Worm (Caenorhabditis elegans) whole organism, L3 larva: ENCODE data around the gene ZK666.2.

ENCODE experiments used
- R02D3.7 ChIP-seq: fragments of 150-350 bp; optimal IDR thresholded peaks from 2 replicates; lab custom pipeline; 2014; ENCODE audit warnings: missing biosample characterization, missing genetic modification characterization
- aly-2 ChIP-seq: fragments of 150-350 bp; optimal IDR thresholded peaks from 2 replicates; lab custom pipeline; 2014; ENCODE audit warnings: missing biosample characterization, missing genetic modification characterization
- ama-1 ChIP-seq: fragments of 150-350 bp; optimal IDR thresholded peaks from 2 replicates; lab custom pipeline; 2018
- ceh-16 ChIP-seq: sonication (generic microtip); optimal IDR thresholded peaks from 2 replicates; lab custom pipeline; 2017; ENCODE audit warnings: missing biosample characterization, missing genetic modification characterization
- ceh-28 ChIP-seq: fragments of 150-350 bp; optimal IDR thresholded peaks from 2 replicates; lab custom pipeline; 2014; ENCODE audit warnings: missing biosample characterization, missing genetic modification reagents, missing genetic modification characterization
- ceh-9 ChIP-seq: sonication (generic microtip); optimal IDR thresholded peaks from 2 replicates; lab custom pipeline; 2018; ENCODE audit warnings: missing biosample characterization, missing genetic modification characterization
- daf-12 ChIP-seq: fragments of 150-350 bp; optimal IDR thresholded peaks from 2 replicates; lab custom pipeline; 2014; ENCODE audit warnings: missing biosample characterization, missing genetic modification reagents, missing genetic modification characterization
- egl-27 ChIP-seq: sonication (generic microtip); optimal IDR thresholded peaks from 4 replicates; lab custom pipeline; 2017; ENCODE audit warnings: missing biosample characterization, missing genetic modification reagents, missing genetic modification characterization
- elt-2 ChIP-seq: sonication (generic microtip); optimal IDR thresholded peaks from 2 replicates; lab custom pipeline; 2016; ENCODE audit warnings: missing genetic modification reagents, mild to moderate bottlenecking, missing genetic modification characterization, missing compliant biosample characterization
- elt-3 ChIP-seq, 3 experiments: fragments of 150-350 bp in 1 of 3; sonication (generic microtip) in 2 of 3; optimal IDR thresholded peaks; 2 replicates in 2 of 3; 4 replicates in 1 of 3; lab custom pipeline; 2014 to 2017; ENCODE audit warnings: missing biosample characterization in 3 of 3, missing genetic modification characterization in 3 of 3
- eor-1 ChIP-seq, 2 experiments: fragments of 150-350 bp; optimal IDR thresholded peaks; 2 replicates each; lab custom pipeline; 2014 to 2018; ENCODE audit warnings: missing biosample characterization in 2 of 2, missing genetic modification characterization in 2 of 2
- fkh-2 ChIP-seq: fragments of 150-350 bp; optimal IDR thresholded peaks from 2 replicates; lab custom pipeline; 2014; ENCODE audit warnings: missing biosample characterization, missing genetic modification reagents, missing genetic modification characterization
- fos-1 ChIP-seq: fragments of 150-350 bp; optimal IDR thresholded peaks from 2 replicates; lab custom pipeline; 2014; ENCODE audit warnings: missing biosample characterization, missing genetic modification characterization
- hmg-11 ChIP-seq: sonication (generic microtip); optimal IDR thresholded peaks from 2 replicates; lab custom pipeline; 2016; ENCODE audit warnings: missing genetic modification characterization, missing compliant biosample characterization
- jun-1 ChIP-seq: fragments of 150-350 bp; optimal IDR thresholded peaks from 2 replicates; lab custom pipeline; 2014; ENCODE audit warnings: missing biosample characterization, missing genetic modification reagents, missing genetic modification characterization
- lin-15B ChIP-seq: fragments of 150-350 bp; optimal IDR thresholded peaks from 2 replicates; lab custom pipeline; 2014; ENCODE audit warnings: missing biosample characterization, missing genetic modification characterization
- lin-39 ChIP-seq: fragments of 150-350 bp; optimal IDR thresholded peaks from 2 replicates; lab custom pipeline; 2018; ENCODE audit warnings: missing biosample characterization, missing genetic modification reagents, missing genetic modification characterization
- mdl-1 ChIP-seq: fragments of 150-350 bp; optimal IDR thresholded peaks from 2 replicates; lab custom pipeline; 2014; ENCODE audit warnings: missing biosample characterization, missing genetic modification characterization
- mml-1 ChIP-seq: fragments of 150-350 bp; sonication (generic microtip); optimal IDR thresholded peaks from 3 replicates; lab custom pipeline; 2014; ENCODE audit warnings: missing biosample characterization, missing genetic modification characterization
- nhr-11 ChIP-seq: fragments of 150-350 bp; optimal IDR thresholded peaks from 2 replicates; lab custom pipeline; 2014; ENCODE audit warnings: missing biosample characterization, missing genetic modification characterization
- nhr-12 ChIP-seq: fragments of 150-350 bp; optimal IDR thresholded peaks from 2 replicates; lab custom pipeline; 2014; ENCODE audit warnings: missing biosample characterization, missing genetic modification characterization
- nhr-25 ChIP-seq: sonication (generic microtip); optimal IDR thresholded peaks from 2 replicates; lab custom pipeline; 2017; ENCODE audit warnings: missing biosample characterization, missing genetic modification characterization
- nhr-28 ChIP-seq: fragments of 150-350 bp; optimal IDR thresholded peaks from 2 replicates; lab custom pipeline; 2014; ENCODE audit warnings: missing biosample characterization, missing genetic modification characterization
- nhr-43 ChIP-seq: sonication (generic microtip); optimal IDR thresholded peaks from 2 replicates; lab custom pipeline; 2016; ENCODE audit warnings: mild to moderate bottlenecking, missing genetic modification characterization, missing compliant biosample characterization; ENCODE audit not compliant: poor library complexity, severe bottlenecking
- nhr-76 ChIP-seq: fragments of 150-350 bp; sonication (generic microtip); optimal IDR thresholded peaks from 5 replicates; lab custom pipeline; 2014; ENCODE audit warnings: missing biosample characterization, missing genetic modification characterization
- nhr-77 ChIP-seq: fragments of 150-350 bp; optimal IDR thresholded peaks from 2 replicates; lab custom pipeline; 2014; ENCODE audit warnings: missing biosample characterization, missing genetic modification characterization
- pha-4 ChIP-seq: fragments of 150-350 bp; optimal IDR thresholded peaks from 2 replicates; lab custom pipeline; 2014; ENCODE audit warnings: missing biosample characterization, missing genetic modification reagents, missing genetic modification characterization
- pqm-1 ChIP-seq: fragments of 150-350 bp; optimal IDR thresholded peaks from 2 replicates; lab custom pipeline; 2017; ENCODE audit warnings: missing biosample characterization, missing genetic modification characterization, inconsistent platforms
- sea-2 ChIP-seq: fragments of 150-350 bp; sonication (generic microtip); optimal IDR thresholded peaks from 4 replicates; lab custom pipeline; 2014; ENCODE audit warnings: missing biosample characterization, missing genetic modification reagents, missing genetic modification characterization
- skn-1 ChIP-seq: fragments of 150-350 bp; optimal IDR thresholded peaks from 2 replicates; lab custom pipeline; 2014; ENCODE audit warnings: missing biosample characterization, missing genetic modification characterization
- tbx-2 ChIP-seq: sonication (generic microtip); optimal IDR thresholded peaks from 2 replicates; lab custom pipeline; 2016; ENCODE audit warnings: mild to moderate bottlenecking, missing genetic modification characterization, missing compliant biosample characterization
- unc-39 ChIP-seq: sonication (generic microtip); optimal IDR thresholded peaks from 4 replicates; lab custom pipeline; 2017; ENCODE audit warnings: missing biosample characterization, missing genetic modification characterization
- ztf-11 ChIP-seq: fragments of 150-350 bp; optimal IDR thresholded peaks from 2 replicates; lab custom pipeline; 2014; ENCODE audit warnings: missing biosample characterization, missing genetic modification characterization

Gene ZK666.2

DNA sequence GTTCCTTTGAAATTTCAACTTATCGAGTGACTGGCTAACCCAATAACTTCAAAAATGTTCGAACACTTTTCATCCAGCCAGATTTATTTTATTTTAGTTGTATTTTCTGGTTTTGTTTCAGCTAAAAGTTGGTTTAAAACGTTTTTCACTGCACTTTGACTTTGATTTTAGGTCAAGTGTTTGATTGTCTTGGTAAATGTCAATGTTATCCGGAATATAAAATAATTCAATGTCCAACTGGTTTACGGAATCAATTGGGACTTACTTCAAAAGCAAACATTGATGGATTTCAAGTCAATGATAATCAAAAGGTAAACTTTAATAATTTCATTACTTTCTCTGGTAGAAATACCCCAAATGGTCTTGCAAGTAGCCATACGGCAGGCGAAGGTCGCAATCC, 12.2 kb upstream of the ZK666.2 start:
- TF ChIP-seq fos-1 (tag; lab: Kevin White, UChicago): no peak
- no peak for TF ChIP-seq tbx-2 (tag; lab: Kevin White, UChicago)
- TF ChIP-seq elt-2 (tag; lab: Kevin White, UChicago): no peak
- TF ChIP-seq aly-2 (tag; lab: Kevin White, UChicago): no peak
- no peak for TF ChIP-seq sea-2 (GFP tag; lab: Kevin White, UChicago)
- TF ChIP-seq R02D3.7: no peak
- TF ChIP-seq ceh-16 (tag; lab: Kevin White, UChicago): no peak
- no peak for TF ChIP-seq hmg-11 (tag; lab: Kevin White, UChicago)
- no peak for TF ChIP-seq nhr-25 (tag; lab: Kevin White, UChicago)
- TF ChIP-seq nhr-77 (tag; lab: Kevin White, UChicago): no peak

DNA sequence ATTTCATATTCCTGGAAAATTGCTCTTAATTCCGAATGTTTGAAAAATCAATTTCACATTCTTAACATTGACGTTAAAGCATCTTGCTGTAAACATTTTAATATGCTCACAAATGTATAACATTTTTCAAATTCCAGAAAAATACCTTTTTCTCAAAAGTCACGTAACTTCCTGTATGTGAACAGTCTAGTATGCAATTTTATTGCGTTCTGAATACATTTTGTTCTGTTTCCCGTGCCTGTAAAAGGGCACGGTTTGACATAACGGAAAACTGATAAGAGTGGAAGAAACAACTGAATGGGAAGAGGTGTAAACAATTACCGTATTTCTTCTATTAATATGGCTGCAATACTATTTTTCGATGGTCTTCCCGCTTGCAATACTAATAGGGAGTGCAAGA, 11.2 kb upstream of the ZK666.2 start:
- TF ChIP-seq pqm-1 (tag; lab: Kevin White, UChicago): peak; percentile 48
- no peak for TF ChIP-seq fos-1 (tag; lab: Kevin White, UChicago)
- TF ChIP-seq elt-2 (tag; lab: Kevin White, UChicago): peak; percentile 67

DNA sequence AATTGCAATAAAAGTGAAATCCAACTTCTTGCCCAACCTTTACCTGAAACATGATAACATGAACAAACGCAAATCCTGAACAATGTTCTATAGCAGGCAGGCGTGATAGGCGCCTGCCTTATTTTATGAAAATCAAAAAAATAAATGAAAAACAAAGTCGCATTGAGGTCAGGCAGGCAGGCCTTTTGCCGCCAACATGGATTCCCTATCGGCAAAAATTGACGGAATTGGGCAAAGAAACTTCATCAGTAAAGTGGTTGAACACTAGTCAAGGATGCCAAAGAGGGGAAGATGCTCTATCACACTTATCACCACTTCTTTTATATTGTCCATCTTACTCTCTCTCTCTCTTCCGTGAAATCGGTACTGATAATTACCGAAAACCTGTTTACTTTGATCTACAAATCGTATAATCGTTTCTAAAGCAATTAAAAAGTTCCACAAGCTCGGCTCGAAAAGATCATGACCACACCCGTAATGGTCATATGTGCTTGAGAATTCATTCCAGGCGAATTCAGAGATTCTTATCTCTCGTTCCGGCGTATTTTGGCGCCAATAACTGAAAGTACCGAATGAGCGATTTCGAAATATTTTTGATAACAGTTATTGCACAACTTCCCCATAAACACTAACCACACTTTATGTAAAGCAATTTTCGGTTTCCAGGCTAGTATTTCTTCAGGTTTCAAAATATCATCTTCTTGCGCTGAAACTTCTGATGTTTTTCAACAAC, 10.3 kb upstream of the ZK666.2 start, which contains the start of the genes clec-60 and ZK666.11:
clec-60 (minus strand) TSS at position 51 of the 733 bp plus-strand sequence.
ZK666.11 (plus strand) TSS at position 699 of the 733 bp plus-strand sequence.
- TF ChIP-seq jun-1 (tag; lab: Kevin White, UChicago) (peak; percentile 7), nhr-11 (tag; lab: Kevin White, UChicago) (no peak), lin-39 (tag; lab: Kevin White, UChicago) (no peak), pqm-1 (tag; lab: Kevin White, UChicago) (peak; percentile 36), elt-2 (tag; lab: Kevin White, UChicago) (peak; percentile 57)

DNA sequence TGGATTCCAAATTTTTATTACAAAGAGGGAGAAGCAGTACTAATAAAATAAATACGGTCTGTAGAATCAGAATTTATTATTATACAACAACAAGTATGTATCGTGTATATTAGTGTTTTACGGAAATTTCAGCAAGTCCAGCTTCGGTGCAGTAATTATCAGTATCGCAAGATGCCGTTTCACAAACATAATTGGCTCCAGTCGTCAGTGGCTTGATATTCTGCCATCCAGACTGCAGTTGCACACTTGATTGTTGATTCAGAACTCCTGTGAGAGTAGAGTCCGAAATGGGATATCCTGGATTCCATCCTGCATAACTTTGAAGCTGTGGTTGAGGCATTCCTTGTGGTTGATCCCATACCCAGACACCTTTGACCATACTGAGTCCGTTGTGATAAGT, 8.4 kb upstream of the ZK666.2 start:
- TF ChIP-seq jun-1 (tag; lab: Kevin White, UChicago): no peak
- TF ChIP-seq aly-2 (tag; lab: Kevin White, UChicago): no peak
- no peak for TF ChIP-seq unc-39
- no peak for TF ChIP-seq ceh-28 (tag; lab: Kevin White, UChicago)
- no peak for TF ChIP-seq pqm-1 (tag; lab: Kevin White, UChicago)
- no peak for TF ChIP-seq sea-2 (GFP tag; lab: Kevin White, UChicago)
- TF ChIP-seq nhr-43 (tag; lab: Kevin White, UChicago): no peak
- TF ChIP-seq mml-1 (tag; lab: Kevin White, UChicago): no peak
- TF ChIP-seq ama-1 (lab: Kevin White, UChicago): no peak
- no peak for TF ChIP-seq ceh-9
- TF ChIP-seq lin-39 (tag; lab: Kevin White, UChicago): no peak
- no peak for TF ChIP-seq fos-1 (tag; lab: Kevin White, UChicago)
- no peak for TF ChIP-seq nhr-25 (tag; lab: Kevin White, UChicago)
- TF ChIP-seq elt-3 (tag; optimal IDR thresholded peaks at IDR 0.05; lab: Kevin White, UChicago): no peak
- TF ChIP-seq ceh-16 (tag; lab: Kevin White, UChicago): no peak
- no peak for TF ChIP-seq eor-1 (tag; optimal IDR thresholded peaks at IDR 0.05; lab: Kevin White, UChicago)
- no peak for TF ChIP-seq egl-27
- TF ChIP-seq lin-15B: no peak

DNA sequence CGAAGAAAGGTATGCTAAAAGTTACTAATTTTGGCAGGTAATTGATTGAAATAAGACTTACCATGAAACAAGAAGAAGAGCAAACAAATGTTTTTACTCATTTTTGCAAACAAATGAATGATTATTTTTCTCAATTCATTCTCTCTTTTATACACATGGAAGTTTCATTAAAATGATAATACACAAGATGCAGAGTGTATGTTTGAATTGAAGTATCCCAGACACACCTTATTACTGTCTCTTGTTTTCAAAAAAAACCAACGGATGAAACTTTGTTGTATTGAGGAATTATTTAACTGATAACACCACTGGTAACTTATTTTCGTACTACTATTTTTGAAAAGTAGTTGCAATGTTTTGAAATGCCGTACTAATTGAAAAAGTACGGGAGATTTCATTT, 7.7 kb upstream of the ZK666.2 start, which contains the start of gene clec-59:
clec-59 (minus strand) TSS at position 101 of the 400 bp plus-strand sequence.
- TF ChIP-seq nhr-12 (tag; lab: Kevin White, UChicago) (no peak), elt-3 (tag; optimal IDR thresholded peaks at IDR 0.05; lab: Kevin White, UChicago) (no peak), ztf-11 (tag; lab: Kevin White, UChicago) (no peak), mml-1 (tag; lab: Kevin White, UChicago) (no peak), ceh-9 (no peak), elt-2 (tag; lab: Kevin White, UChicago) (no peak), fkh-2 (no peak), nhr-28 (no peak), hmg-11 (tag; lab: Kevin White, UChicago) (no peak), nhr-76 (tag; lab: Kevin White, UChicago) (no peak), unc-39 (no peak), pha-4 (no peak), nhr-25 (tag; lab: Kevin White, UChicago) (no peak), skn-1 (tag; lab: Kevin White, UChicago) (no peak), pqm-1 (tag; lab: Kevin White, UChicago) (no peak), tbx-2 (tag; lab: Kevin White, UChicago) (no peak), daf-12 (tag; lab: Kevin White, UChicago) (no peak), mdl-1 (no peak), nhr-77 (tag; lab: Kevin White, UChicago) (no peak), jun-1 (tag; lab: Kevin White, UChicago) (no peak)
